Fruit fly (Drosophila melanogaster) whole organism, embryonic: Measurements from ENCODE around the gene CG12301.

Source experiments
- CG11456 ChIP-seq: fragments of 200-800 bp; sonication (Bioruptor generic); IDR thresholded peaks from 3 replicates; pipeline ENCODE4 v1.3.6; 2022; ENCODE audit warnings: missing biosample characterization, missing genetic modification characterization
- CG11560 ChIP-seq: fragments of 200-800 bp; sonication (Bioruptor generic); IDR thresholded peaks from 3 replicates; pipeline ENCODE4 v1.3.6; 2022; ENCODE audit warnings: missing biosample characterization, missing genetic modification characterization
- CG13296 ChIP-seq: fragments of 200-800 bp; sonication (Bioruptor generic); optimal IDR thresholded peaks from 3 replicates; lab custom pipeline; 2018; ENCODE audit warnings: missing biosample characterization, mild to moderate bottlenecking, missing genetic modification characterization
- CG13424 ChIP-seq: fragments of 200-800 bp; sonication (Bioruptor generic); optimal IDR thresholded peaks from 2 replicates; lab custom pipeline; 2019; ENCODE audit warnings: missing biosample characterization, mild to moderate bottlenecking, missing genetic modification characterization, moderate library complexity
- CG13894 ChIP-seq: fragments of 200-800 bp; sonication (Bioruptor generic); optimal IDR thresholded peaks from 3 replicates; lab custom pipeline; 2018; ENCODE audit warnings: missing biosample characterization, mild to moderate bottlenecking, missing genetic modification characterization, moderate library complexity
- CG14965 ChIP-seq: fragments of 200-800 bp; sonication (Bioruptor generic); optimal IDR thresholded peaks from 2 replicates; lab custom pipeline; 2016; ENCODE audit warnings: missing biosample characterization, missing genetic modification characterization, borderline replicate concordance
- CG16815 ChIP-seq: fragments of 200-800 bp; sonication (Bioruptor generic); optimal IDR thresholded peaks from 3 replicates; lab custom pipeline; 2017; ENCODE audit warnings: missing biosample characterization, mild to moderate bottlenecking, missing genetic modification characterization
- CG18619 ChIP-seq: fragments of 200-800 bp; sonication (Bioruptor generic); optimal IDR thresholded peaks from 3 replicates; lab custom pipeline; 2017; ENCODE audit warnings: missing biosample characterization, mild to moderate bottlenecking, missing genetic modification characterization
- CG18764 ChIP-seq: fragments of 200-800 bp; sonication (Bioruptor generic); optimal IDR thresholded peaks from 3 replicates; lab custom pipeline; 2016; ENCODE audit warnings: missing biosample characterization, missing genetic modification characterization
- CG2712 ChIP-seq: fragments of 200-800 bp; optimal IDR thresholded peaks from 3 replicates; lab custom pipeline; 2019; ENCODE audit warnings: missing biosample characterization, mild to moderate bottlenecking, missing genetic modification characterization, moderate library complexity
- CG4730 ChIP-seq: fragments of 200-800 bp; sonication (Bioruptor generic); IDR thresholded peaks from 2 replicates; pipeline ENCODE4 v1.3.6; 2022; ENCODE audit warnings: missing biosample characterization, missing genetic modification characterization
- CG6254 ChIP-seq: fragments of 200-800 bp; sonication (Bioruptor generic); optimal IDR thresholded peaks from 3 replicates; lab custom pipeline; 2017; ENCODE audit warnings: mild to moderate bottlenecking, missing biosample characterization, missing genetic modification reagents, missing genetic modification characterization
- CG7271 ChIP-seq: fragments of 200-800 bp; sonication (Bioruptor generic); optimal IDR thresholded peaks from 2 replicates; lab custom pipeline; 2018; ENCODE audit warnings: missing biosample characterization, mild to moderate bottlenecking, missing genetic modification characterization, moderate library complexity
- CG7556 ChIP-seq: fragments of 200-800 bp; sonication (Bioruptor generic); optimal IDR thresholded peaks from 2 replicates; lab custom pipeline; 2017; ENCODE audit warnings: missing biosample characterization, mild to moderate bottlenecking, missing genetic modification characterization
- CG8281 ChIP-seq: fragments of 200-800 bp; sonication (Bioruptor generic); optimal IDR thresholded peaks from 2 replicates; lab custom pipeline; 2018; ENCODE audit warnings: missing biosample characterization, mild to moderate bottlenecking, missing genetic modification characterization, moderate library complexity
- CG8478 ChIP-seq: fragments of >200 bp; optimal IDR thresholded peaks from 2 replicates; lab custom pipeline; 2018
- CG9797 ChIP-seq: fragments of 200-800 bp; sonication (Bioruptor generic); optimal IDR thresholded peaks from 3 replicates; lab custom pipeline; 2018; ENCODE audit warnings: missing biosample characterization, mild to moderate bottlenecking, missing genetic modification characterization
- Dbx ChIP-seq: fragments of 200-800 bp; sonication (Bioruptor generic); IDR thresholded peaks from 3 replicates; pipeline ENCODE4 v1.3.6; 2022; ENCODE audit warnings: missing biosample characterization, missing genetic modification characterization
- Dip3 ChIP-seq: fragments of 200-800 bp; sonication (Bioruptor generic); optimal IDR thresholded peaks from 3 replicates; lab custom pipeline; 2016; ENCODE audit warnings: missing biosample characterization, missing genetic modification characterization
- E2f2 ChIP-seq: fragments of 200-800 bp; sonication (Bioruptor generic); IDR thresholded peaks from 2 replicates; pipeline ENCODE4 v1.3.6; 2022; ENCODE audit warnings: missing biosample characterization, missing genetic modification characterization
- ERR ChIP-seq: fragments of 200-800 bp; sonication (Bioruptor generic); optimal IDR thresholded peaks from 2 replicates; lab custom pipeline; 2016; ENCODE audit warnings: missing biosample characterization, missing genetic modification characterization
- HmgZ ChIP-seq: fragments of 200-800 bp; sonication (Bioruptor generic); optimal IDR thresholded peaks from 2 replicates; lab custom pipeline; 2018; ENCODE audit warnings: missing biosample characterization, mild to moderate bottlenecking, missing genetic modification characterization
- NC2α ChIP-seq: fragments of 200-800 bp; sonication (Bioruptor generic); optimal IDR thresholded peaks from 2 replicates; lab custom pipeline; 2016; ENCODE audit warnings: missing biosample characterization, missing genetic modification characterization
- PHDP ChIP-seq: fragments of 200-800 bp; sonication (Bioruptor generic); optimal IDR thresholded peaks from 3 replicates; lab custom pipeline; 2018; ENCODE audit warnings: missing biosample characterization, mild to moderate bottlenecking, missing genetic modification characterization, moderate library complexity
- ato ChIP-seq: fragments of 200-800 bp; sonication (Bioruptor generic); IDR thresholded peaks from 2 replicates; pipeline ENCODE4 v1.3.6; 2022; ENCODE audit warnings: missing biosample characterization, missing genetic modification characterization; ENCODE audit not compliant: partially characterized antibody
- az2 ChIP-seq: fragments of 200-800 bp; sonication (Bioruptor generic); optimal IDR thresholded peaks from 3 replicates; lab custom pipeline; 2016; ENCODE audit warnings: missing biosample characterization, missing genetic modification characterization
- bowl ChIP-seq: fragments of 200-800 bp; sonication (Bioruptor generic); IDR thresholded peaks from 2 replicates; pipeline ENCODE4 v1.3.6; 2022; ENCODE audit warnings: missing biosample characterization, missing genetic modification characterization
- cad ChIP-seq: fragments of >200 bp; optimal IDR thresholded peaks from 2 replicates; lab custom pipeline; 2017; ENCODE audit warnings: missing biosample characterization, missing genetic modification characterization
- cg ChIP-seq: fragments of 200-800 bp; sonication (Bioruptor generic); optimal IDR thresholded peaks from 3 replicates; lab custom pipeline; 2019; ENCODE audit warnings: missing biosample characterization, mild to moderate bottlenecking, missing genetic modification characterization, moderate library complexity
- grau ChIP-seq: fragments of 200-800 bp; optimal IDR thresholded peaks from 3 replicates; lab custom pipeline; 2019; ENCODE audit warnings: missing biosample characterization, mild to moderate bottlenecking, missing genetic modification characterization, moderate library complexity
- ham ChIP-seq: fragments of 200-800 bp; sonication (Bioruptor generic); IDR thresholded peaks from 2 replicates; pipeline ENCODE4 v1.3.6; 2022; ENCODE audit warnings: missing biosample characterization, missing genetic modification characterization
- mam ChIP-seq: fragments of 200-800 bp; sonication (Bioruptor generic); optimal IDR thresholded peaks from 3 replicates; lab custom pipeline; 2016; ENCODE audit warnings: missing biosample characterization, missing genetic modification characterization
- pho ChIP-seq: fragments of 200-800 bp; sonication (Bioruptor generic); optimal IDR thresholded peaks from 2 replicates; lab custom pipeline; 2016; ENCODE audit warnings: missing biosample characterization, missing genetic modification characterization
- ro ChIP-seq: fragments of 200-800 bp; sonication (Bioruptor generic); IDR thresholded peaks from 2 replicates; pipeline ENCODE4 v1.3.6; 2022; ENCODE audit warnings: missing biosample characterization, missing genetic modification characterization
- seq ChIP-seq: fragments of 200-800 bp; sonication (Bioruptor generic); IDR thresholded peaks from 2 replicates; pipeline ENCODE4 v1.3.6; 2022; ENCODE audit warnings: missing biosample characterization, missing genetic modification characterization
- stwl ChIP-seq: fragments of 200-800 bp; sonication (Bioruptor generic); optimal IDR thresholded peaks from 3 replicates; lab custom pipeline; 2018; ENCODE audit warnings: missing biosample characterization, mild to moderate bottlenecking, missing genetic modification characterization, moderate library complexity
- tll ChIP-seq, 2 experiments: fragments of 200-800 bp in 1 of 2; fragments of >200 bp in 1 of 2; sonication (Bioruptor generic) in 1 of 2; optimal IDR thresholded peaks; 2 replicates each; lab custom pipeline; 2017 to 2019; ENCODE audit warnings: missing biosample characterization in 2 of 2, missing genetic modification characterization in 2 of 2, mild to moderate bottlenecking in 1 of 2, moderate library complexity in 1 of 2
- wdn ChIP-seq: fragments of 200-800 bp; sonication (Bioruptor generic); IDR thresholded peaks from 2 replicates; pipeline ENCODE4 v1.3.6; 2022; ENCODE audit warnings: missing biosample characterization, missing genetic modification characterization

Gene CG12301

dm6 chr3L:15566484-15566955 lies 14.1 kb upstream of the CG12301 start (continued):
- peak; percentile 53 for TF ChIP-seq CG18619
- TF ChIP-seq az2 (GFP tag; lab: Kevin White, UChicago), result no peak
- peak; percentile 35 for TF ChIP-seq pho (GFP tag; lab: Kevin White, UChicago)
- TF ChIP-seq stwl, result no peak
- no peak for TF ChIP-seq CG8478 (lab: Kevin White, UChicago)
- TF ChIP-seq CG14965, result no peak
- no peak for TF ChIP-seq Dip3 (GFP tag; lab: Kevin White, UChicago)
- peak; percentile 64 for TF ChIP-seq CG13424 (tag; lab: Kevin White, UChicago)
- no peak for TF ChIP-seq cad
- TF ChIP-seq CG7271 (tag; lab: Kevin White, UChicago), result peak; percentile 49
- TF ChIP-seq tll (GFP tag; optimal IDR thresholded peaks at IDR 0.05; lab: Kevin White, UChicago), result peak in 1 of 2 experiments; percentile 36
- TF ChIP-seq E2f2 (GFP tag; lab: Robert Waterston, UW), result no peak
- TF ChIP-seq mam, result no peak
- no peak for TF ChIP-seq CG18764 (GFP tag; lab: Kevin White, UChicago)
- TF ChIP-seq CG13296, result peak; percentile 92
- peak; percentile 55 for TF ChIP-seq CG8281 (tag; lab: Kevin White, UChicago)
- TF ChIP-seq PHDP, result peak; percentile 75
- TF ChIP-seq ham (GFP tag; lab: Robert Waterston, UW), result peak; percentile 44; the same call in 1 of the 2 replicates
- TF ChIP-seq wdn, result peak; percentile 15
- peak; percentile 74 for TF ChIP-seq cg (GFP tag; lab: Kevin White, UChicago)
- peak; percentile 70; the same call in 1 of the 2 replicates for TF ChIP-seq seq (GFP tag; lab: Robert Waterston, UW)
- TF ChIP-seq CG13894 (tag; lab: Kevin White, UChicago), result no peak
- no peak for TF ChIP-seq ro
- no peak for TF ChIP-seq CG2712
- no peak for TF ChIP-seq CG6254 (GFP tag; lab: Kevin White, UChicago)
- TF ChIP-seq grau (tag; lab: Kevin White, UChicago), result peak; percentile 48
- peak; percentile 36; the same call in 1 of the 2 replicates for TF ChIP-seq bowl (GFP tag; lab: Robert Waterston, UW)
- no peak for TF ChIP-seq CG11560

- TF ChIP-seq Dbx (GFP tag; lab: Robert Waterston, UW), result 0 out of 3 replicates have a peak, but pooled peaks have one; percentile 0
- TF ChIP-seq CG4730 (GFP tag; lab: Robert Waterston, UW), result no peak
- 0 out of 3 replicates have a peak, but pooled peaks have one; percentile 18 for TF ChIP-seq CG11456
- no peak for TF ChIP-seq ato (GFP tag; lab: Robert Waterston, UW)
- TF ChIP-seq CG7556 (GFP tag; lab: Kevin White, UChicago), result no peak
Measured at dm6 chr3L:15568748-15569147, 11.9 kb upstream of the CG12301 start.

DNA sequence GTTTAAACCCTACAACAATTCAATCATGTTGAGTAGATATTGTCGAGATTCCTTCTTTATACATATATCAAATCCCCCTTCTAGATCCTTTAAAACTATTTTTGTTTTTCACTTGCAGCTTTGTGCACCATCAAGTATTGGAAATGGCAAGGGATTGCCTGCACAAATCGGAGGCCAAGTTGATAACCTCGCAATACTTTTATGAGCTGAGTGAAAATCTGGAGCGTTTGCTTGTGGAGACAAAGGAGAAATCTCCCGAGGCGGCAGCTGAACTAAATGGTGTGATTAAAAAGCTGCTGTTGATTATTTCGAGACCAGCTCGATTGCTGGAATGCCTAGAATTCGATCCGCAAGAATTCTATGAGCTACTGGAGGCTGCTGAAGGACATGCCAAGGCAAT lies 10.0 kb upstream of the CG12301 start:
- no peak for TF ChIP-seq CG16815 (GFP tag; lab: Kevin White, UChicago)
- no peak for TF ChIP-seq HmgZ (tag; lab: Kevin White, UChicago)
- TF ChIP-seq ERR (GFP tag; lab: Kevin White, UChicago), result no peak
- TF ChIP-seq CG9797 (GFP tag; lab: Kevin White, UChicago), result no peak
- no peak for TF ChIP-seq NC2α
